Fruit fly (Drosophila melanogaster) whole organism: Measurements from ENCODE around the gene CG6023.

Experiments
- CG8478 ChIP-seq: fragments of >200 bp; optimal IDR thresholded peaks from 2 replicates; lab custom pipeline; 2018; ENCODE audit warnings: inconsistent platforms
- Dll ChIP-seq: fragments of >200 bp; optimal IDR thresholded peaks from 2 replicates; lab custom pipeline; 2017
- EcR ChIP-seq, 2 experiments: fragments of >200 bp; optimal IDR thresholded peaks; 2 replicates each; lab custom pipeline; 2017; ENCODE audit warnings: missing biosample characterization in 2 of 2, missing genetic modification characterization in 2 of 2, missing genetic modification reagents in 2 of 2
- pan ChIP-seq: fragments of >200 bp; optimal IDR thresholded peaks from 2 replicates; lab custom pipeline; 2017
- psq ChIP-seq: fragments of >200 bp; optimal IDR thresholded peaks from 2 replicates; lab custom pipeline; 2017
- usp ChIP-seq: fragments of >200 bp; optimal IDR thresholded peaks from 2 replicates; lab custom pipeline; 2017; ENCODE audit warnings: missing biosample characterization, missing genetic modification characterization, mixed read lengths

The CG6023 gene

dm6 chrX:18357756-18358182 is 36.8 kb upstream of the CG6023 start:
- TF ChIP-seq psq = no peak
- TF ChIP-seq Dll = no peak
- no peak for TF ChIP-seq EcR (GFP tag; optimal IDR thresholded peaks at IDR 0.05; lab: Kevin White, UChicago)
- no peak for TF ChIP-seq pan (lab: Kevin White, UChicago)
- no peak for TF ChIP-seq CG8478 (lab: Kevin White, UChicago)
- TF ChIP-seq usp (GFP tag; lab: Kevin White, UChicago) = no peak

DNA sequence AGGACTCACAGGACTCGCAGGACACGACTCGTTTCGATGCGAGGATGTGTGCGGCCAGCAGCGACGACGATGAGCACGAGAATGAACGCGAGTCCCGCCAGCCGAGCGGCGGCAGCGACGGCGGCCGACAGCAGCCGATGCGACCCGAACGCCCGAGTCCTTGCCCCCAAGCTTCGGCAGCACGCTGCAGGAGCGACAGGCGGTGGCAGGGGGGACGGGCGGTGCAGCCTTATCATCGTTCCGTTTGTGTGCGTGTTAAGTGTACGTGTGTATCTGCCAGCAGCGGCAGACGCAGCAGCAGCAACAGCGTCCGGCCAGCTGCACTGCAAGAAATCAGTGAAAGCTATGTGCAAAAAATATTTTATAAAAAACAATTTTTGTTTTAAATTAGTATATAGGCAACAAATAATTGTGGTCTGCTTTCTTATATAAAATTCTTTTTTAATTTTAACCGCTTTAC is 35.2 kb upstream of the CG6023 start, which contains the start of gene kairos:
Gene kairos, minus strand, starts transcription at position 51 of the 460 bp plus-strand sequence.
- TF ChIP-seq usp (GFP tag; lab: Kevin White, UChicago) = no peak
- no peak for TF ChIP-seq Dll

dm6 chrX:18350609-18351008 is 29.6 kb upstream of the CG6023 start:
- TF ChIP-seq pan (lab: Kevin White, UChicago) (no peak), CG8478 (lab: Kevin White, UChicago) (no peak), psq (no peak), EcR (GFP tag; optimal IDR thresholded peaks at IDR 0.05; lab: Kevin White, UChicago) (no peak), usp (GFP tag; lab: Kevin White, UChicago) (no peak), Dll (no peak)

dm6 chrX:18347641-18348040 is 26.6 kb upstream of the CG6023 start:
- no peak for TF ChIP-seq EcR (GFP tag; optimal IDR thresholded peaks at IDR 0.05; lab: Kevin White, UChicago)
- TF ChIP-seq Dll = no peak
- no peak for TF ChIP-seq usp (GFP tag; lab: Kevin White, UChicago)
- TF ChIP-seq CG8478 (lab: Kevin White, UChicago) = no peak
- no peak for TF ChIP-seq psq
- TF ChIP-seq pan (lab: Kevin White, UChicago) = no peak

- no peak for TF ChIP-seq EcR (GFP tag; optimal IDR thresholded peaks at IDR 0.05; lab: Kevin White, UChicago)
- TF ChIP-seq psq = no peak
- TF ChIP-seq CG8478 (lab: Kevin White, UChicago) = no peak
Measured at dm6 chrX:18341014-18341413, 20.0 kb upstream of the CG6023 start.

- no peak for TF ChIP-seq pan (lab: Kevin White, UChicago)
- TF ChIP-seq Dll = no peak
- TF ChIP-seq usp (GFP tag; lab: Kevin White, UChicago) = no peak
- TF ChIP-seq CG8478 (lab: Kevin White, UChicago) = no peak
- TF ChIP-seq psq = no peak
- TF ChIP-seq EcR (GFP tag; optimal IDR thresholded peaks at IDR 0.05; lab: Kevin White, UChicago) = no peak
Measured at dm6 chrX:18321358-18321757, 365 bp upstream of the CG6023 start.

- TF ChIP-seq pan (lab: Kevin White, UChicago) (no peak), usp (GFP tag; lab: Kevin White, UChicago) (no peak), EcR (GFP tag; optimal IDR thresholded peaks at IDR 0.05; lab: Kevin White, UChicago) (no peak), psq (no peak), CG8478 (lab: Kevin White, UChicago) (no peak), Dll (no peak)
Measured at dm6 chrX:18319912-18320520, 977 bp downstream of the CG6023 start.

- TF ChIP-seq usp (GFP tag; lab: Kevin White, UChicago) = no peak
- TF ChIP-seq CG8478 (lab: Kevin White, UChicago) = no peak
- no peak for TF ChIP-seq pan (lab: Kevin White, UChicago)
- TF ChIP-seq Dll = no peak
- TF ChIP-seq psq = no peak
- no peak for TF ChIP-seq EcR (GFP tag; optimal IDR thresholded peaks at IDR 0.05; lab: Kevin White, UChicago)
Measured at dm6 chrX:18315835-18316234, 5.2 kb downstream of the CG6023 start.

DNA sequence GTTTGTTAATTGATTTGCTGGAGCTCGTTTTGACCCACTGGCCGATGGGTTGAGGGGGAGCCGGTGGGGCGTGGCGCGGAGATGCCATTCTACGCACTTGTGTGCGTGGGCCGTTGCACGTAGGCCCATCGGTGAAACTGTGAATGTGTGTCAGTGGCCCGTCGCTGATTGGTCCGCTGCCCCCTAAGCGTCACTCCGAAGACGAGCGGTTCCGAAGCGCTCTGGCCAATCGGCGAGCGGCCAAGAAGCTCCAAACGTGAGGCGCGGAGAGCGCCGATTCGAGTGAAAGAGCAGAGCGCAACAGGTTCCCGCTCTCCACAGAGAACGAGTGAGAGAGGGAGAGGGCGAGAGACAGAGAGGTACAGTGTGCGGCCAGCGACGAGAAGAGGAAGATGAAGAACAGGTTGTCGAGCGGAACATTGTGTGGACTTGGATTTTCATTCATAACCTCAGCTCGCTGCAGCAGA is 8.5 kb downstream of the CG6023 start:
- TF ChIP-seq psq (no peak), Dll (peak; percentile 97)

- TF ChIP-seq EcR (GFP tag; optimal IDR thresholded peaks at IDR 0.05; lab: Kevin White, UChicago) (no peak), psq (no peak), CG8478 (lab: Kevin White, UChicago) (no peak), usp (GFP tag; lab: Kevin White, UChicago) (no peak), Dll (no peak)
Measured at dm6 chrX:18310979-18311378, 10.0 kb downstream of the CG6023 start.

- TF ChIP-seq usp (GFP tag; lab: Kevin White, UChicago) (no peak), pan (lab: Kevin White, UChicago) (no peak), CG8478 (lab: Kevin White, UChicago) (no peak), psq (no peak), EcR (GFP tag; optimal IDR thresholded peaks at IDR 0.05; lab: Kevin White, UChicago) (no peak), Dll (no peak)
Measured at dm6 chrX:18309241-18309697, 11.7 kb downstream of the CG6023 start, which contains the start of gene upd1. TSS of gene upd1 (minus strand) at chrX:18309291.

dm6 chrX:18303580-18304305 is 17.2 kb downstream of the CG6023 start:
- no peak for TF ChIP-seq Dll
- no peak for TF ChIP-seq psq
- TF ChIP-seq usp (GFP tag; lab: Kevin White, UChicago) = no peak
- no peak for TF ChIP-seq CG8478 (lab: Kevin White, UChicago)
- TF ChIP-seq EcR (GFP tag; optimal IDR thresholded peaks at IDR 0.05; lab: Kevin White, UChicago) = no peak
- no peak for TF ChIP-seq pan (lab: Kevin White, UChicago)
